Fruit fly (Drosophila melanogaster) whole organism, wandering third instar larva: ENCODE measurements around the gene PIG-Wa.

ENCODE experiments used
- CG32264 ChIP-seq: fragments of 200-800 bp; sonication (Bioruptor generic); optimal IDR thresholded peaks from 2 replicates; lab custom pipeline; 2016; ENCODE audit warnings: missing biosample characterization, missing genetic modification characterization
- CG9705 ChIP-seq: fragments of 200-800 bp; sonication (Bioruptor generic); optimal IDR thresholded peaks from 2 replicates; lab custom pipeline; 2018; ENCODE audit warnings: missing biosample characterization, mild to moderate bottlenecking, missing genetic modification characterization
- CrebA ChIP-seq: fragments of 200-800 bp; sonication (Bioruptor generic); optimal IDR thresholded peaks from 2 replicates; lab custom pipeline; 2016; ENCODE audit warnings: missing biosample characterization, mild to moderate bottlenecking, missing genetic modification characterization, borderline replicate concordance
- Dfd ChIP-seq: fragments of >200 bp; optimal IDR thresholded peaks from 2 replicates; lab custom pipeline; 2017; ENCODE audit warnings: missing biosample characterization, missing genetic modification characterization
- Dif ChIP-seq: fragments of 200-275, 200-300 bp; sonication (Bioruptor generic); optimal IDR thresholded peaks from 2 replicates; lab custom pipeline; 2018; ENCODE audit warnings: missing biosample characterization, missing genetic modification characterization; ENCODE audit not compliant: partially characterized antibody
- GATAd ChIP-seq: sonication (Bioruptor generic); optimal IDR thresholded peaks from 2 replicates; lab custom pipeline; 2016; ENCODE audit warnings: missing biosample characterization, missing genetic modification characterization
- HLH106 ChIP-seq: fragments of 200-800 bp; optimal IDR thresholded peaks from 3 replicates; lab custom pipeline; 2019; ENCODE audit warnings: missing biosample characterization, mild to moderate bottlenecking, missing genetic modification characterization, moderate library complexity
- Hnf4 ChIP-seq: fragments of 200-800 bp; sonication (Bioruptor generic); optimal IDR thresholded peaks from 2 replicates; lab custom pipeline; 2016; ENCODE audit warnings: missing biosample characterization, mild to moderate bottlenecking, missing genetic modification characterization
- Hr83 ChIP-seq: fragments of 200-300 bp; sonication (Bioruptor generic); optimal IDR thresholded peaks from 2 replicates; lab custom pipeline; 2016; ENCODE audit warnings: missing biosample characterization, mild to moderate bottlenecking, missing genetic modification characterization, moderate library complexity; ENCODE audit not compliant: poor library complexity, severe bottlenecking
- Jra ChIP-seq: sonication (Bioruptor generic); optimal IDR thresholded peaks from 2 replicates; lab custom pipeline; 2016; ENCODE audit warnings: missing biosample characterization, missing genetic modification characterization
- Myc ChIP-seq: fragments of >200 bp; optimal IDR thresholded peaks from 2 replicates; lab custom pipeline; 2017
- OdsH ChIP-seq: fragments of 200-800 bp; sonication (Bioruptor generic); optimal IDR thresholded peaks from 2 replicates; lab custom pipeline; 2016; ENCODE audit warnings: missing biosample characterization, mild to moderate bottlenecking, missing genetic modification characterization
- Rel ChIP-seq, 2 experiments: fragments of 200-800 bp; sonication (Bioruptor generic) in 1 of 2; optimal IDR thresholded peaks; 2 replicates in 1 of 2; 3 replicates in 1 of 2; lab custom pipeline; 2016 to 2019; ENCODE audit warnings: mild to moderate bottlenecking in 2 of 2, missing biosample characterization in 2 of 2, missing genetic modification characterization in 2 of 2, moderate library complexity in 1 of 2
- Vsx2 ChIP-seq: fragments of 200-300, 225-300 bp; sonication (Bioruptor generic); optimal IDR thresholded peaks from 2 replicates; lab custom pipeline; 2018; ENCODE audit warnings: missing biosample characterization, missing genetic modification characterization; ENCODE audit not compliant: partially characterized antibody
- brk ChIP-seq: fragments of 200-800 bp; sonication (Bioruptor generic); optimal IDR thresholded peaks from 2 replicates; lab custom pipeline; 2016; ENCODE audit warnings: missing biosample characterization, mild to moderate bottlenecking, missing genetic modification characterization
- dl ChIP-seq, 2 experiments: fragments of 175-275, 200-275 bp in 1 of 2; fragments of 200-275 bp in 1 of 2; sonication (Bioruptor generic); optimal IDR thresholded peaks; lab custom pipeline; 2018; ENCODE audit warnings: mild to moderate bottlenecking in 2 of 2, missing biosample characterization in 2 of 2, missing genetic modification characterization in 2 of 2, moderate library complexity in 2 of 2; ENCODE audit not compliant: partially characterized antibody in 2 of 2, insufficient read depth in 1 of 2
- dmrt93B ChIP-seq: fragments of 200-800 bp; sonication (Bioruptor generic); optimal IDR thresholded peaks from 2 replicates; lab custom pipeline; 2018; ENCODE audit warnings: missing biosample characterization, mild to moderate bottlenecking, missing genetic modification characterization
- dsf ChIP-seq: sonication (Bioruptor generic); optimal IDR thresholded peaks from 2 replicates; lab custom pipeline; 2016; ENCODE audit warnings: missing biosample characterization, missing genetic modification characterization, borderline replicate concordance
- foxo ChIP-seq, 2 experiments: fragments of 200-800 bp; sonication (Bioruptor generic); optimal IDR thresholded peaks; 2 replicates in 1 of 2; 3 replicates in 1 of 2; lab custom pipeline; 2016 to 2017; ENCODE audit warnings: missing biosample characterization in 2 of 2, missing genetic modification characterization in 2 of 2
- fru ChIP-seq: fragments of 200-800 bp; sonication (Bioruptor generic); optimal IDR thresholded peaks from 3 replicates; lab custom pipeline; 2016; ENCODE audit warnings: missing biosample characterization, mild to moderate bottlenecking, missing genetic modification characterization
- h ChIP-seq: fragments of 200-800 bp; sonication (Bioruptor generic); optimal IDR thresholded peaks from 3 replicates; lab custom pipeline; 2016; ENCODE audit warnings: missing biosample characterization, mild to moderate bottlenecking, missing genetic modification characterization
- jim ChIP-seq: fragments of 175-275, 200-325 bp; sonication (Bioruptor generic); optimal IDR thresholded peaks from 2 replicates; lab custom pipeline; 2016; ENCODE audit warnings: missing biosample characterization, mild to moderate bottlenecking, missing genetic modification characterization
- pan ChIP-seq: fragments of >200 bp; optimal IDR thresholded peaks from 2 replicates; lab custom pipeline; 2017
- psq ChIP-seq: fragments of 200-800 bp; sonication (Bioruptor generic); optimal IDR thresholded peaks from 3 replicates; lab custom pipeline; 2017; ENCODE audit warnings: missing biosample characterization, mild to moderate bottlenecking, missing genetic modification characterization, moderate library complexity
- rgr ChIP-seq: fragments of 200-800 bp; sonication (Bioruptor generic); optimal IDR thresholded peaks from 3 replicates; lab custom pipeline; 2016; ENCODE audit warnings: missing biosample characterization, mild to moderate bottlenecking, missing genetic modification characterization
- sv ChIP-seq: fragments of 200-800 bp; sonication (Bioruptor generic); optimal IDR thresholded peaks from 3 replicates; lab custom pipeline; 2016; ENCODE audit warnings: missing biosample characterization, missing genetic modification characterization
- tai ChIP-seq: sonication (Bioruptor generic); optimal IDR thresholded peaks from 2 replicates; lab custom pipeline; 2016; ENCODE audit warnings: missing biosample characterization, missing genetic modification characterization
- usp ChIP-seq: fragments of >200 bp; optimal IDR thresholded peaks from 2 replicates; lab custom pipeline; 2017; ENCODE audit warnings: missing biosample characterization, missing genetic modification characterization
- woc ChIP-seq: sonication (Bioruptor generic); optimal IDR thresholded peaks from 2 replicates; lab custom pipeline; 2016; ENCODE audit warnings: missing biosample characterization, mild to moderate bottlenecking, missing genetic modification characterization

PIG-Wa gene

dm6 chr2L:2382971-2383370 is at the start of gene PIG-Wa:
Gene PIG-Wa (plus strand): TSS chr2L:2383202.
- no peak for TF ChIP-seq foxo (GFP tag; optimal IDR thresholded peaks at IDR 0.05; lab: Kevin White, UChicago)
- peak; percentile 77 for TF ChIP-seq Dif (GFP tag; lab: Kevin White, UChicago)
- TF ChIP-seq dsf (GFP tag; lab: Kevin White, UChicago), result no peak

- TF ChIP-seq GATAd (no peak), Dfd (GFP tag; lab: Kevin White, UChicago) (no peak), rgr (no peak), pan (lab: Kevin White, UChicago) (no peak), Rel (GFP tag; optimal IDR thresholded peaks at IDR 0.05; lab: Kevin White, UChicago) (no peak), Rel (tag; optimal IDR thresholded peaks at IDR 0.05; lab: Kevin White, UChicago) (no peak), HLH106 (tag; lab: Kevin White, UChicago) (no peak), Vsx2 (GFP tag; lab: Kevin White, UChicago) (no peak), dmrt93B (GFP tag; lab: Kevin White, UChicago) (no peak), Dif (GFP tag; lab: Kevin White, UChicago) (no peak), psq (GFP tag; lab: Kevin White, UChicago) (no peak), CrebA (GFP tag; lab: Kevin White, UChicago) (no peak), usp (GFP tag; lab: Kevin White, UChicago) (no peak), woc (GFP tag; lab: Kevin White, UChicago) (no peak), OdsH (GFP tag; lab: Kevin White, UChicago) (no peak), brk (GFP tag; lab: Kevin White, UChicago) (no peak), sv (GFP tag; lab: Kevin White, UChicago) (no peak), h (GFP tag; lab: Kevin White, UChicago) (no peak), CG32264 (GFP tag; lab: Kevin White, UChicago) (no peak)
Observed at dm6 chr2L:2348479-2348878, 34.5 kb upstream of the PIG-Wa start.

- TF ChIP-seq dl (GFP tag; optimal IDR thresholded peaks at IDR 0.05; lab: Kevin White, UChicago; ENCODE audit: insufficient read depth in 1 of 2, partially characterized antibody in 2 of 2) (no peak), Jra (peak; percentile 5), foxo (GFP tag; optimal IDR thresholded peaks at IDR 0.05; lab: Kevin White, UChicago) (peak in 1 of 2 experiments; percentile 26), Hnf4 (GFP tag; lab: Kevin White, UChicago) (peak; percentile 40), h (GFP tag; lab: Kevin White, UChicago) (peak; percentile 55), HLH106 (tag; lab: Kevin White, UChicago) (peak; percentile 23), CG9705 (GFP tag; lab: Kevin White, UChicago) (peak; percentile 21), OdsH (GFP tag; lab: Kevin White, UChicago) (peak; percentile 7), woc (GFP tag; lab: Kevin White, UChicago) (no peak)
Observed at dm6 chr2L:2357228-2357656, 25.8 kb upstream of the PIG-Wa start, which contains the start of gene CG9967. Gene CG9967 (minus strand): TSS chr2L:2357356.

- TF ChIP-seq jim (no peak), Rel (GFP tag; optimal IDR thresholded peaks at IDR 0.05; lab: Kevin White, UChicago) (no peak), Rel (tag; optimal IDR thresholded peaks at IDR 0.05; lab: Kevin White, UChicago) (peak; percentile 37), rgr (no peak), tai (peak; percentile 11), Hr83 (GFP tag; lab: Kevin White, UChicago) (no peak), psq (GFP tag; lab: Kevin White, UChicago) (no peak)
Observed at dm6 chr2L:2361893-2362807, 20.9 kb upstream of the PIG-Wa start.

dm6 chr2L:2362808-2363394 is 20.1 kb upstream of the PIG-Wa start:
- TF ChIP-seq Dfd (GFP tag; lab: Kevin White, UChicago), result no peak
- TF ChIP-seq Hnf4 (GFP tag; lab: Kevin White, UChicago), result peak; percentile 86
- TF ChIP-seq fru (GFP tag; lab: Kevin White, UChicago), result peak; percentile 70
- peak; percentile 29 for TF ChIP-seq h (GFP tag; lab: Kevin White, UChicago)
- no peak for TF ChIP-seq Myc (lab: Kevin White, UChicago)
- no peak for TF ChIP-seq Rel (GFP tag; optimal IDR thresholded peaks at IDR 0.05; lab: Kevin White, UChicago)
- peak; percentile 36 for TF ChIP-seq Rel (tag; optimal IDR thresholded peaks at IDR 0.05; lab: Kevin White, UChicago)
- TF ChIP-seq, all 38 proteins: peak for 4
